Worm (Caenorhabditis elegans) whole organism, dauer: ENCODE data around the gene F26F4.8.

Source experiments
- unc-62 ChIP-seq: sonication (generic microtip); optimal IDR thresholded peaks from 2 replicates; lab custom pipeline; 2017; ENCODE audit warnings: missing biosample characterization, missing genetic modification reagents, missing genetic modification characterization

F26F4.8 gene

DNA sequence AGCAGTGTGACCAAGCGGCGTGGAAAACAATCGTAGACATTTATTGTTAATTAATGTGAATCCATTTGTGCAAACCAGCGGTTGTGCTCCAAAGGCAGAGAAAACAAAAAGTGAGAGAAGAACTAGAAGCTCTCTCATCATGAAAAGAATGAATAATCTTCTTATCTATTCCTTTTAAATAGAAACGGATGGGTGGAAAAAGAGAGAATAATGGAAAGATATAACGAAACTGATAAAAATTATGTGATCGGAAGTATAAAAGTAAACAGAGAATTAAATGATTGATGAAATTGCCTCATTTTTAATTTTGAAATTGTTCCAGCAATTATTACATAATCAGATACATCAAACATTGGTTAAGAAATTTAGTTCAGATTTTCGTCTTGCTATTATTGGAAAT is 21.8 kb downstream of the F26F4.8 start, which contains the start of gene clec-5:
clec-5 (minus strand) TSS at position 178 of the 400 bp plus-strand sequence.
- TF ChIP-seq unc-62 (GFP tag; lab: Kevin White, UChicago) = no peak

DNA sequence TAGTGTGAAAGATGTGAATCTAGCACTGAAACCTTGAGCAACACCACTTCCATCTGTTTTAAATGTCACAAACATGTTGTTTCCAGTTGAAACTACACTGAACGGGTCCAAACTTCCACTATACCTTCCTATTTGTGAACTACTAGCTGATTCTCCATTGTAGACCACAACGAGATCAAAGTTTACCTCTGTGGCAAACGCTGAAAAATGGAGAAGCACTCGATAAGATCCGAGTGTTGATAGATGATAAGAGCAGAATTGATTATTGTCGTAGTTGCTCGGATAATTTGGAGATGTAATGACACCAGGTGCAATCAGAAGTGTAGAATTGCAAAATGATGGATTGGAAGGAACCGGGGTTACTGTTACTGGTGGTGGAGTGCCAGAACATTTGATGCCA is 23.3 kb downstream of the F26F4.8 start:
- no peak for TF ChIP-seq unc-62 (GFP tag; lab: Kevin White, UChicago)

DNA sequence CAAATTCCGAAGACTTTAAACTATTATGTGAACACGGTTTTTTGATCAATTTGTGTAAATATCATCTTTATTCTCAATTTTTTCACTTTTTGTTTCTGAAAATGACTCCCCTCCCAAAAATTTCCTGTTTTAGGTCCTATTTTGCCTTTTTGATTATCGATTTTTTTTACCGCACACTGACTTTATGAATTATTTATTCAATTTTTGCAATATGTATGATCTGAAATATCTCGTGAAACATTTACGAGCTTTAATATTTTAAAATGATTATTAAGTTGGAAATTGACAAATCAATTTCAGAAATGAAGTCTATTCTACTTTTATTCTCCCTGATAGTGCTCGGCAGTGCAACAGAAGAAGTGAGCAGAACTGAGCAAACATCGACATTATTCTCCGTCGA is 25.8 kb downstream of the F26F4.8 start, which contains the start of gene C35D10.1:
C35D10.1 (plus strand) TSS at position 301 of the 400 bp plus-strand sequence.
- no peak for TF ChIP-seq unc-62 (GFP tag; lab: Kevin White, UChicago)

DNA sequence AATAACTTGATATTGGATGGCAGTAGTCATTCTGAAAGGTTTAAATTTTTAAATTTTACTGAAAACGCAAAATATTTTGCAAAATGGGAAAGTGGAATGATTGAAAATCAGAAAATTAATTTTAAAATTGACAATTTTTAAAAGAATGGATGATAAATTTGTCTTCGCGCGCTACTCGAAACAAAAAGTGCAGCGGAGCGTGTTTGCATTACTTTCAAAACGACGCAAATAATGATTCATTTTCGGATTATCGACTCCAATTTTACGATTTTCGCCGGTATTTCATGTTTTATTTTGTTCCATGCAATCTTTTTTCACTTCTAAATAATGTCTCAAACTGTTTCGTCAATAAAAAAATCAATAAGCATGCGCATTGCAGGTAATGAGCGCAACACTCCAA is 27.0 kb downstream of the F26F4.8 start, which contains the start of the genes tost-1 and arx-6:
tost-1 (minus strand) TSS at position 31 of the 400 bp plus-strand sequence.
arx-6 (plus strand) TSS at position 378 of the 400 bp plus-strand sequence.
- TF ChIP-seq unc-62 (GFP tag; lab: Kevin White, UChicago) = no peak

DNA sequence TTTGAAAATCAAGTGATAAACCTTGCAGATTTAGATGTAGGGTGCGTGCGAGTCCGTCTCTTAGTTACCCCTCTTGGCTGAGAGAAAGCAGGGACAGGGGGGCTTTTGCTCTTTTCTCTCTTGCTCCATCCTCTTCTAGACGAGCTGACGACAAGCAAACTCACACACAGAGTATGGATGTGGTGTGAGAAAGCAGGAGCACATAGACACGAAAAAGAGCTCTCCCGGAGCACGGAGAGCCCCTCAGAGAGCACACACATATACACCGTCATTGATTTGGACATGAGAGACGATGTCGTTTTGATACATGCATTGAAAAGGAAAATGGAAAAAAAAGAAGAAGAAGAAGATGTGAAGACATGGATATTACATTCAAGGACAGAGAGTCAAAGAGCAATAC is 29.6 kb downstream of the F26F4.8 start:
- TF ChIP-seq unc-62 (GFP tag; lab: Kevin White, UChicago) = no peak

DNA sequence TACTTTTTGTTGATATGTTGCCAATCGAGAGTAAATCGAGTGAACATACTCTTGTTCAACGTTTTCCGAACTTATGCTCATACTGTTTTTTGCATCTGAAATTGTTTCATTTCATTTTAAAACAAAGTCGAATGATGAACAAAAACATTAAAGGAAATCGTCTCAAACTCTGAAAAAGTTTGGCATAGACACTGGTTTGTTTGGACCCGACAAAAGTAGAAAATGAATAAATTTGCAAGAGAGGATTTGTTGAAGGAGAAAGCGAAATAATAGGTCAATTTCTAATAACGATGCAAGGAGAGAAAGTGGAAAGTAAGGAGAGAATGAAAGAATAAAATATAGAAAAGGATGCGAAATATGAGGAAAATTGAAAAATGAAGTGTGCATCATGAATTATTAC is 30.6 kb downstream of the F26F4.8 start, which contains the start of gene C35D10.12:
C35D10.12 (minus strand) TSS at position 101 of the 400 bp plus-strand sequence.
- TF ChIP-seq unc-62 (GFP tag; lab: Kevin White, UChicago) = no peak

DNA sequence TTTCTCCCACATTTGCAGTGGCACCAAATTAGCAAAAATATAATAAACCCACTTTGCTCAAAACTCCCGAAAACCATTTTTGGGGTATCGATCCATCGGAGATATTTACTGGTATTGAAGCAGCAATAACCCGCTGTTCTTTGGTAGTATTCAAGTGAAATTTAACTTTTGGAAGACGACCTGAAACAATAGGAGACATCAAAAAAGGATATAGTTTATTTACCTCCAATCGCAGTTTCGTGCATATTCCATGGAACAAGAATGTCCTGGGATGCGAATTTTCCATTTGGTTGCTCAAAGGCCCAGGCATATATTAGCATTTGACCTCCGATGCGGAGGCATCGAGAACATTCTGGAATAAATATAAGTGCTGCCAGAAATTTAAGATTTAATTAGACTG is 31.9 kb downstream of the F26F4.8 start:
- no peak for TF ChIP-seq unc-62 (GFP tag; lab: Kevin White, UChicago)

DNA sequence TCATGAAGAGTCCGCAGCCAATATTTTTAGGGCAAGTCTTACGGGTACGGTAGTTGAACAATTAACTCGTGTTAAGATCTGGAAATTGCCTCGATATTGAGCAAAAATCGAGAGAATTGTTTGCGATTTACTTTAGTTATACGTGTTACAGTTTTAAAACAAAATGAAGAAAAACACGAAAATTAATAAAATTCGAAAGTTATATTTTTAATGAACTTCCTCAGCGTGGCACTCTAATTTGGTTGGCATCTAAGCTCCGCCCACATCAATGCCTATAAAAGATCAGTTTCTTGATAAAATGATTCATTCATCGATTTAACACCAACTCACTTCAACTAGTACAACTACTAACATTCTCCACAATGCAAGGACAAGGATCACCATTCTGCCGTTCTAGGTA is 34.8 kb downstream of the F26F4.8 start, which contains the start of gene gipc-1:
gipc-1 (plus strand) TSS at position 301 of the 400 bp plus-strand sequence.
- TF ChIP-seq unc-62 (GFP tag; lab: Kevin White, UChicago) = no peak

DNA sequence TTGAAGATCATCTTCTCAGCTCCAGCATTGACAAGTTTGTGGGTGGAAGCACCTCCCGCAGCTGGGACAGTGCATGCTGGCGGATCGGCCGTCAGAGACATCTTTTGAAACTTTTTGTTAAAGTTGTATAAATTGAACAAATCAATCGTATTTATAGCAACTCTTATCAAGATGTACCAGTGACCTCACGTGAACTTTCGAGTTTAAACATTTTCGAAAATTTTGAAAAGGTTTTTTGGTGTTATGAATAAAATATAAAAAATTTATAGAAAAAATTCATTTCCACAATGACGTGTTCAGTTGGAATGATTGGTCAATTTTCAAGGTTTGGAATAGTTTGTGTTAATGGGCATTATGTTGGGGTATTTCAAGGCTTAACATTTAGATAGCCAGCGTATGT is 36.6 kb downstream of the F26F4.8 start, which contains the start of the genes msd-4 and C35D10.3:
msd-4 (minus strand) TSS at position 101 of the 400 bp plus-strand sequence.
C35D10.3 (plus strand) TSS at position 279 of the 400 bp plus-strand sequence.
- TF ChIP-seq unc-62 (GFP tag; lab: Kevin White, UChicago) = no peak

DNA sequence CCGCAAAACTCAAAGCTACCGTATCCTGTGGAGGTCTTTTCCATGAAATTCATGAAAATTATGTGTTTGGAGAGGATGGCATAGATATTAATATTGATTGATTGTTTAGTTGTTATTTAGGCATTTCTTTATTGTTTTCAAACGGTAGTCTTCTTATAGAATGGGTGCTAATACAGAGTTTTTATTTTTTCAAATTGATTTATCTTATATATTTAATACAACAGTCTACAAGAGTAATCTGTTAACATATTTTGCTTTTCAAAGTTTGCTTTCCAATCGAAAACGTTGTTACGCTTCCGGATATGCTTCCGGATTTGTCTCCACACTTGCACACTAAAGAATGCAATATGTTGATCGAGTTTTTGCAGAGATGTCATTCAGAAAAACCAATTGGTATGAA is 38.5 kb downstream of the F26F4.8 start, which contains the start of gene C35D10.17:
C35D10.17 (plus strand) TSS at position 301 of the 400 bp plus-strand sequence.
- TF ChIP-seq unc-62 (GFP tag; lab: Kevin White, UChicago) = no peak

DNA sequence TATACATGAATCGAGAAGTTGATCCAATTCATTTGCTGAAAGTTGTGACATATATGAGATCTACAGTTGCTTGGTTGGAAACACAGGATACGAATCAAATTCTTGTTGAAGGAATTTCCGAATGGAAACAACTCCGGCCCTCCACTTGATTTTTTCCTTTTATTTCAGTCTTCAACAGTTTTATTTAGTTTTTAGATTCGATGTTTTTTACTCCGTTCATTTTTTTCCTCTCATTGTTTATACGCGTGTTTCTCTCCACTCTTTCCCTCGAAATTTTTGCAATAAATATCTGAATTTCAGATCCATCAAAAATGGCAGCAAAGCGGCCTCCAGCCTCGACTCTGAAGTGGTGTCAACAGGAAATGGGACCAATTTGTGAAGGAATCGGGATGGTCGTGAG is 42.1 kb downstream of the F26F4.8 start, which contains the start of gene coq-8:
coq-8 (plus strand) TSS at position 301 of the 400 bp plus-strand sequence.
- no peak for TF ChIP-seq unc-62 (GFP tag; lab: Kevin White, UChicago)

DNA sequence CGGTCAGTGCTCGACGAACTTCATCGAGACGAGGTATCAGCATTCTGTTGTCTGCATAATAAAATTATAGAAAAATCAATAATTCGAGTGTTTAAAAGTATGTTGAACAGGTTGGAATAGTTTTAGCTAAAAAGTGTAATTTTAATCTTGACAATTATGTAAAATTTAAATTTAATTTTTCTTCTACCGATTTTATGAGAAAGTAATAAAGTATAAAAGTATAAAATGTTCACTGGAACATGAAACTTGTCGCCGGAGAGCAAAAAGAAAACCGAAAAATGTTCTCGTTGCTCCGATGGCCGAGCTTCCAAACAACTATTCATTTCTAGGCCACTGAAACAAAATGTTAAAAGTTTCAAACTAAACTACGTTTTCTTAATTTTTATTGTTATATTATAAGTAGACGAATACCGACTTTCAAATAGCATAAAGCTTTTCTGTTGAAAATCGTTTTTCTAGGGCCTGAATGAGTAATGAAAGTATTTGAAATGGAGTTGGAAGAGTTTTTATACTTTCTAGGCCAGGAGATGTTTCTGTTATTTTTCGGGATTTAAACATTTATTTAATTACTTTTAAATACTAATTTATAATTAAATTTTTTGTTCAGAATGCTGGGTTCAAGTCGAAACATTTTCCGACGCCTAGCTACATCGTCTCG is 43.4 kb downstream of the F26F4.8 start, which contains the start of the genes C35D10.10 and C35D10.5:
C35D10.10 (minus strand) TSS at position 51 of the 658 bp plus-strand sequence.
C35D10.5 (plus strand) TSS at position 608 of the 658 bp plus-strand sequence.
- TF ChIP-seq unc-62 (GFP tag; lab: Kevin White, UChicago) = no peak

DNA sequence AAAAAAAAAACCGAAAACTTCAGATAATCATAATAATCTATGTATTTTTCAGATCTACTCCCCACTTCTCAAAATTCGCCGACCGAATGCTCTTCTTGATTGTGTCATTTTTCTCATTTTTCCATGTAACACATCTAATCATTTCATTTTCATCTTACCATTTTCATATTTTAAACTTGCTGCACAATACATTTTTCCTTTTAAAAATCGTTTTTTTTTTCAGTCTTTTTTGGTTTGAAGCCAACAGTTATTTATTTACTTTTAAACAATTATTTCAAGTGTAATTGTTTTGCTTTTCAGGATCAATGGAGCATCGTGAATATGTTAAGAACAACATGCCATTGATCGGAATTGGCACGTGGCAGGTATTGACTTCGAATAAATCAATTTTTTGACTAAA is 46.2 kb downstream of the F26F4.8 start, which contains the start of gene C35D10.6:
C35D10.6 (plus strand) TSS at position 301 of the 400 bp plus-strand sequence.
- TF ChIP-seq unc-62 (GFP tag; lab: Kevin White, UChicago) = no peak

DNA sequence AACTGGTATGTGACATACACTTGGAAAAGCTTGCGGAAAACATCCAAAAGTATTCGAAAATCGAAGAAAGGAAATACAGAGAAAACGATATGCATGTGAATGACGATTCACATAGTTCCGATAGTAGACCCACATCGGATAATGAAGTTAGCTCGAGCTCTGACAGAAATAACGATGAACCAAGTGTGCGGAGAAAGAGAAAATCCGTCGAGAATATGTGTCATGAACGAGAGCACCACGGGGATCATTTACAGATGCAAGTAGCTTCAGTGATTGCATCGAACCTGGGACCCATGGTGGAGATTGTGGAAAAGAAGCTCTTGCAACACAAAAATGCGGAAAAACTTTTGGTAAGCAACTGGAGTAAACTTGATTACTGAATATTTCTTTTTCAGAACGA is 48.3 kb downstream of the F26F4.8 start:
- no peak for TF ChIP-seq unc-62 (GFP tag; lab: Kevin White, UChicago)

DNA sequence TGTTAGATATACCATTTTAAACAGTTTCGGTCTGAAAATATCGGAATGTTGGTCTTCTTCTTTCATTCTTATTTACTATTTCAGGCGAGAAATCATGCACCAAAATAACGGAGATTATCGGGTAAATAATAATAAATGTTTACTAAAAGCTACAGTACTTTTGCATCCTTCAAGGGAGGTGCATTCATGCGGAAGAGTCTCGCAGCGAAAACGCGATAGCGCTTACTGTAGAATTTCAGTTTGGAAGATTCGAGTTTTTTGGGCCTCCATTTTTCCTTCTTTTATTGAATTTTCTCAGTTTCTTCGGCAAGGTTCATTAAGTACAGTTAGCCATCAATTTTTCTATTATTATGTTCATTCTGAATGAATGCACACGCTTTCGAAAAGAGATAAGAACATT is 49.2 kb downstream of the F26F4.8 start, which contains the start of gene C35D10.7:
C35D10.7 (plus strand) TSS at position 85 of the 400 bp plus-strand sequence.
- no peak for TF ChIP-seq unc-62 (GFP tag; lab: Kevin White, UChicago)

DNA sequence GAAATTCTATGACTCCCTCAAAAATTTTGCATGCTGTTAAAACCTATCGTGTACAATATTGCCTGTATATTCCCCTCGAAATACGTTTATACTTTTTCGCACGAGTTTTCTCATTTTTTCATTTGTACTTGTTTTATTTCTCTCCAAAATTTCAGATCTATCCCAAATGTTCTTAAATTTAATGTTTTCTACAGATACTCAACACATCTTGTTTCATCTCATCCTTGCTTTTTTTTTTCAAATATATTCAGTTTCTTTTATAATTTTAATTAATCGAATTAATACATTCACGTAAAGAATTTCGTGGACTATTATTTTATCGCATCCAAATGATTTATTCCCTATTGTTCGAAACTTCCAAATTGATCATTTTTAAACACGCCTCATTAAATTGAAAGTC is 50.4 kb downstream of the F26F4.8 start, which contains the start of gene C35D10.8:
C35D10.8 (plus strand) TSS at position 301 of the 400 bp plus-strand sequence.
- no peak for TF ChIP-seq unc-62 (GFP tag; lab: Kevin White, UChicago)
